Fruit fly (Drosophila melanogaster): Measurements from ENCODE around the gene CG7992.
A peak's percentile ranks its signal among the peaks of the same experiment; 100 is the strongest.

Gene CG7992

dm6 chrX:19262553-19262952, 15.5 kb upstream of the CG7992 start:
- no peak for TF ChIP-seq toe (GFP tag; optimal IDR thresholded peaks at IDR 0.05)
- TF ChIP-seq ovo (GFP tag; optimal IDR thresholded peaks at IDR 0.05), result no peak
- TF ChIP-seq tj (GFP tag; optimal IDR thresholded peaks at IDR 0.05), result no peak
- no peak for TF ChIP-seq Mnt (GFP tag; optimal IDR thresholded peaks at IDR 0.05)
- TF ChIP-seq Hr96 (GFP tag; optimal IDR thresholded peaks at IDR 0.05), result no peak
- TF ChIP-seq CG7101 (tag; optimal IDR thresholded peaks at IDR 0.05), result peak; percentile 15
- TF ChIP-seq bab1 (GFP tag; optimal IDR thresholded peaks at IDR 0.05), result peak; percentile 41
- TF ChIP-seq Clk (GFP tag; optimal IDR thresholded peaks at IDR 0.05), result no peak

- TF ChIP-seq Crg-1 (GFP tag; optimal IDR thresholded peaks at IDR 0.05) (no peak), CG12768 (GFP tag; optimal IDR thresholded peaks at IDR 0.05) (no peak), pad (GFP tag; optimal IDR thresholded peaks at IDR 0.05) (no peak), CG11617 (GFP tag; optimal IDR thresholded peaks at IDR 0.05) (no peak), CG33017 (tag; optimal IDR thresholded peaks at IDR 0.05) (no peak), Hr96 (GFP tag; optimal IDR thresholded peaks at IDR 0.05) (no peak), bab1 (GFP tag; optimal IDR thresholded peaks at IDR 0.05) (peak; percentile 52), tj (GFP tag; optimal IDR thresholded peaks at IDR 0.05) (peak; percentile 15), ovo (GFP tag; optimal IDR thresholded peaks at IDR 0.05) (no peak), CG1620 (GFP tag; optimal IDR thresholded peaks at IDR 0.05) (no peak)
Observed at dm6 chrX:19261528-19262102, 14.6 kb upstream of the CG7992 start, which contains the start of gene Vav. Gene Vav, plus strand, starts transcription at chrX:19261820.

- TF ChIP-seq CG7045 (GFP tag; optimal IDR thresholded peaks at IDR 0.05), result no peak
Observed at dm6 chrX:19261071-19261470, 14.0 kb upstream of the CG7992 start, which contains the start of gene rictor. Gene rictor, minus strand, starts transcription at chrX:19261240.

dm6 chrX:19260696-19260989, 13.6 kb upstream of the CG7992 start:
- peak; percentile 46 for TF ChIP-seq tj (GFP tag; optimal IDR thresholded peaks at IDR 0.05)
- no peak for TF ChIP-seq CG12768 (GFP tag; optimal IDR thresholded peaks at IDR 0.05)
- TF ChIP-seq ovo (GFP tag; optimal IDR thresholded peaks at IDR 0.05), result peak; percentile 48
- peak; percentile 30 for TF ChIP-seq Mnt (GFP tag; optimal IDR thresholded peaks at IDR 0.05)

dm6 chrX:19259802-19260695, 13.0 kb upstream of the CG7992 start:
- TF ChIP-seq Mnt (GFP tag; optimal IDR thresholded peaks at IDR 0.05) (peak; percentile 29), cnc (optimal IDR thresholded peaks at IDR 0.05) (peak; percentile 28 to 61), cic (GFP tag; optimal IDR thresholded peaks at IDR 0.05) (peak; percentile 35), pad (GFP tag; optimal IDR thresholded peaks at IDR 0.05) (peak; percentile 91), tj (GFP tag; optimal IDR thresholded peaks at IDR 0.05) (peak; percentile 29), ovo (GFP tag; optimal IDR thresholded peaks at IDR 0.05) (peak; percentile 99), Crg-1 (GFP tag; optimal IDR thresholded peaks at IDR 0.05) (no peak), CG7045 (GFP tag; optimal IDR thresholded peaks at IDR 0.05) (no peak)

- TF ChIP-seq ovo (GFP tag; optimal IDR thresholded peaks at IDR 0.05), result no peak
- no peak for TF ChIP-seq CG5204 (GFP tag; optimal IDR thresholded peaks at IDR 0.05)
- TF ChIP-seq bab1 (GFP tag; optimal IDR thresholded peaks at IDR 0.05), result no peak
- no peak for TF ChIP-seq kay (GFP tag; ENCODE audit: borderline replicate concordance)
Observed at dm6 chrX:19250151-19250550, 3.1 kb upstream of the CG7992 start.

- no peak for TF ChIP-seq Clk (GFP tag; optimal IDR thresholded peaks at IDR 0.05)
Observed at dm6 chrX:19249339-19249738, 2.3 kb upstream of the CG7992 start.

dm6 chrX:19248426-19249217, 1.6 kb upstream of the CG7992 start, which contains the start of gene Hs3st-B:
Gene Hs3st-B, plus strand, starts transcription at chrX:19248639.
- TF ChIP-seq cnc (optimal IDR thresholded peaks at IDR 0.05) (no peak), tj (GFP tag; optimal IDR thresholded peaks at IDR 0.05) (no peak), Clk (GFP tag; optimal IDR thresholded peaks at IDR 0.05) (no peak), CG7101 (tag; optimal IDR thresholded peaks at IDR 0.05) (no peak), Mnt (GFP tag; optimal IDR thresholded peaks at IDR 0.05) (no peak), bab1 (GFP tag; optimal IDR thresholded peaks at IDR 0.05) (no peak), Crg-1 (GFP tag; optimal IDR thresholded peaks at IDR 0.05) (no peak), Hr96 (GFP tag; optimal IDR thresholded peaks at IDR 0.05) (no peak), CG33017 (tag; optimal IDR thresholded peaks at IDR 0.05) (no peak), kay (GFP tag; ENCODE audit: borderline replicate concordance) (no peak), toe (GFP tag; optimal IDR thresholded peaks at IDR 0.05) (no peak), CG14711 (tag; optimal IDR thresholded peaks at IDR 0.05) (no peak), cic (GFP tag; optimal IDR thresholded peaks at IDR 0.05) (no peak), ovo (GFP tag; optimal IDR thresholded peaks at IDR 0.05) (no peak), CG1620 (GFP tag; optimal IDR thresholded peaks at IDR 0.05) (no peak), CG12768 (GFP tag; optimal IDR thresholded peaks at IDR 0.05) (no peak)
